Worm (Caenorhabditis elegans) whole organism, L4 larva: Measurements from ENCODE around the gene T23E7.2.

Experiments used
- F44E2.7 ChIP-seq: fragments of 200-800 bp; sonication (Bioruptor generic); IDR thresholded peaks from 2 replicates; pipeline ENCODE4 v2.1.2; 2022; ENCODE audit warnings: missing genetic modification characterization, missing compliant biosample characterization
- F49E8.2 ChIP-seq: sonication (generic microtip); optimal IDR thresholded peaks from 2 replicates; lab custom pipeline; 2016; ENCODE audit warnings: missing compliant biosample characterization, mild to moderate bottlenecking, missing genetic modification characterization, borderline replicate concordance
- R02D3.7 ChIP-seq: fragments of 150-350 bp; sonication (generic microtip); optimal IDR thresholded peaks from 3 replicates; lab custom pipeline; 2014; ENCODE audit warnings: missing biosample characterization, missing genetic modification characterization
- T26A8.4 ChIP-seq: fragments of 200-800 bp; sonication (Bioruptor generic); IDR thresholded peaks from 2 replicates; pipeline ENCODE4 v1.3.6; 2022; ENCODE audit warnings: missing genetic modification characterization, missing compliant biosample characterization
- Y48G9A.11 ChIP-seq: fragments of 200-800 bp; sonication (Bioruptor generic); IDR thresholded peaks from 2 replicates; pipeline ENCODE4 v1.3.6; 2022; ENCODE audit warnings: missing genetic modification reagents, missing genetic modification characterization, missing compliant biosample characterization
- ama-1 ChIP-seq: fragments of 150-350 bp; optimal IDR thresholded peaks from 2 replicates; lab custom pipeline; 2014; ENCODE audit warnings: inconsistent platforms, mixed read lengths
- arid-1 ChIP-seq: fragments of 200-800 bp; sonication (Bioruptor generic); conservative IDR thresholded peaks from 2 replicates; pipeline ENCODE4 v1.3.6; 2022; ENCODE audit warnings: missing genetic modification reagents, missing genetic modification characterization, missing compliant biosample characterization
- attf-4 ChIP-seq: sonication (generic microtip); optimal IDR thresholded peaks from 3 replicates; lab custom pipeline; 2017; ENCODE audit warnings: missing biosample characterization, missing genetic modification characterization
- ceh-32 ChIP-seq: sonication (generic microtip); optimal IDR thresholded peaks from 2 replicates; lab custom pipeline; 2016; ENCODE audit warnings: mild to moderate bottlenecking, missing genetic modification characterization, missing compliant biosample characterization; ENCODE audit not compliant: poor library complexity
- ceh-82 ChIP-seq: sonication (generic microtip); optimal IDR thresholded peaks from 2 replicates; lab custom pipeline; 2017; ENCODE audit warnings: missing biosample characterization, missing genetic modification characterization
- ctbp-1 ChIP-seq: fragments of 200-800 bp; sonication (Bioruptor generic); IDR thresholded peaks from 2 replicates; pipeline ENCODE4 v1.3.6; 2022; ENCODE audit warnings: missing genetic modification reagents, missing genetic modification characterization, missing compliant biosample characterization
- daf-19 ChIP-seq: fragments of 200-800 bp; sonication (Bioruptor generic); conservative IDR thresholded peaks from 2 replicates; pipeline ENCODE4 v1.3.6; 2022; ENCODE audit warnings: missing genetic modification characterization, missing compliant biosample characterization
- dmd-6 ChIP-seq: fragments of 200-800 bp; sonication (Bioruptor generic); IDR thresholded peaks from 2 replicates; pipeline ENCODE4 v1.3.6; 2022; ENCODE audit warnings: missing genetic modification reagents, missing genetic modification characterization, missing compliant biosample characterization
- duxl-1 ChIP-seq: sonication (generic microtip); optimal IDR thresholded peaks from 2 replicates; lab custom pipeline; 2016; ENCODE audit warnings: mild to moderate bottlenecking, missing genetic modification characterization, moderate library complexity, missing compliant biosample characterization; ENCODE audit not compliant: poor library complexity
- egl-27 ChIP-seq: sonication (generic microtip); optimal IDR thresholded peaks from 3 replicates; lab custom pipeline; 2017; ENCODE audit warnings: missing biosample characterization, missing genetic modification reagents, missing genetic modification characterization
- egl-43 ChIP-seq: fragments of 200-800 bp; sonication (Bioruptor generic); IDR thresholded peaks from 2 replicates; pipeline ENCODE4 v1.3.6; 2022; ENCODE audit warnings: missing genetic modification reagents, missing genetic modification characterization, missing compliant biosample characterization
- fos-1 ChIP-seq: fragments of 150-350 bp; optimal IDR thresholded peaks from 2 replicates; lab custom pipeline; 2014; ENCODE audit warnings: missing biosample characterization, missing genetic modification characterization
- hif-1 ChIP-seq, 2 experiments: sonication (generic microtip); optimal IDR thresholded peaks; 2 replicates each; lab custom pipeline; 2016 to 2017; ENCODE audit warnings: missing compliant biosample characterization in 2 of 2, missing genetic modification characterization in 2 of 2, missing genetic modification reagents in 2 of 2, missing genotype in 2 of 2, mild to moderate bottlenecking in 1 of 2
- hlh-11 ChIP-seq: fragments of 200-800 bp; sonication (Bioruptor generic); optimal IDR thresholded peaks from 2 replicates; lab custom pipeline; 2018; ENCODE audit warnings: mild to moderate bottlenecking, missing genetic modification characterization, missing compliant biosample characterization
- hlh-30 ChIP-seq: sonication (generic microtip); optimal IDR thresholded peaks from 2 replicates; lab custom pipeline; 2017; ENCODE audit warnings: antibody characterized with exemption, mild to moderate bottlenecking, missing genetic modification characterization, missing compliant biosample characterization; ENCODE audit not compliant: insufficient read depth
- lin-1 ChIP-seq: fragments of 200-800 bp; sonication (Bioruptor generic); IDR thresholded peaks from 2 replicates; pipeline ENCODE4 v1.3.6; 2022; ENCODE audit warnings: missing genetic modification reagents, missing genetic modification characterization, missing compliant biosample characterization
- lin-29 ChIP-seq: fragments of 200-800 bp; sonication (Bioruptor generic); IDR thresholded peaks from 2 replicates; pipeline ENCODE4 v1.3.6; 2022; ENCODE audit warnings: missing genetic modification reagents, missing genetic modification characterization, missing compliant biosample characterization
- lir-3 ChIP-seq: sonication (generic microtip); optimal IDR thresholded peaks from 2 replicates; lab custom pipeline; 2016; ENCODE audit warnings: mild to moderate bottlenecking, missing genetic modification characterization, missing compliant biosample characterization
- lsy-2 ChIP-seq, 2 experiments: fragments of 150-350 bp in 1 of 2; sonication (generic microtip) in 1 of 2; optimal IDR thresholded peaks; 2 replicates each; lab custom pipeline; 2014 to 2017; ENCODE audit warnings: missing biosample characterization in 2 of 2, missing genetic modification characterization in 2 of 2
- madf-5 ChIP-seq, 2 experiments: fragments of 200-800 bp; sonication (Bioruptor generic); IDR thresholded peaks; 2 replicates each; pipeline ENCODE4 v1.3.6; 2022; ENCODE audit warnings: missing compliant biosample characterization in 2 of 2, missing genetic modification characterization in 2 of 2
- mdl-1 ChIP-seq, 2 experiments: fragments of 150-350 bp in 1 of 2; sonication (generic microtip) in 1 of 2; optimal IDR thresholded peaks; 2 replicates each; lab custom pipeline; 2014 to 2017; ENCODE audit warnings: missing biosample characterization in 2 of 2, missing genetic modification characterization in 2 of 2
- mdt-29 ChIP-seq: fragments of 200-800 bp; sonication (Bioruptor generic); IDR thresholded peaks from 2 replicates; pipeline ENCODE4 v1.3.6; 2022; ENCODE audit warnings: missing genetic modification reagents, missing genetic modification characterization, missing compliant biosample characterization
- mxl-2 ChIP-seq: fragments of 200-800 bp; sonication (Bioruptor generic); conservative IDR thresholded peaks from 2 replicates; pipeline ENCODE4 v1.3.6; 2022; ENCODE audit warnings: missing genetic modification reagents, missing genetic modification characterization, missing compliant biosample characterization
- mxl-3 ChIP-seq: fragments of 200-800 bp; sonication (Bioruptor generic); optimal IDR thresholded peaks from 2 replicates; lab custom pipeline; 2018; ENCODE audit warnings: mild to moderate bottlenecking, missing genetic modification characterization, missing compliant biosample characterization
- nhr-102 ChIP-seq: sonication (generic microtip); optimal IDR thresholded peaks from 2 replicates; lab custom pipeline; 2016; ENCODE audit warnings: mild to moderate bottlenecking, missing genetic modification characterization, moderate library complexity, missing compliant biosample characterization
- nhr-11 ChIP-seq: fragments of 150-350 bp; optimal IDR thresholded peaks from 2 replicates; lab custom pipeline; 2014; ENCODE audit warnings: missing biosample characterization, missing genetic modification characterization
- nhr-237 ChIP-seq: sonication (generic microtip); optimal IDR thresholded peaks from 2 replicates; lab custom pipeline; 2017; ENCODE audit warnings: missing biosample characterization, missing genetic modification characterization
- nhr-25 ChIP-seq: sonication (generic microtip); optimal IDR thresholded peaks from 2 replicates; lab custom pipeline; 2017; ENCODE audit warnings: missing genetic modification characterization, mild to moderate bottlenecking, missing compliant biosample characterization, antibody characterized with exemption, moderate library complexity, borderline replicate concordance; ENCODE audit not compliant: insufficient read depth
- nhr-42 ChIP-seq: fragments of 200-800 bp; sonication (Bioruptor generic); IDR thresholded peaks from 2 replicates; pipeline ENCODE4 v1.3.6; 2022; ENCODE audit warnings: missing genetic modification characterization, missing compliant biosample characterization
- nhr-48 ChIP-seq: sonication (generic microtip); optimal IDR thresholded peaks from 2 replicates; lab custom pipeline; 2016; ENCODE audit warnings: mild to moderate bottlenecking, missing genetic modification characterization, missing compliant biosample characterization
- nhr-6 ChIP-seq: fragments of 150-350 bp; optimal IDR thresholded peaks from 2 replicates; lab custom pipeline; 2014; ENCODE audit warnings: missing biosample characterization, missing genetic modification characterization
- nhr-76 ChIP-seq: fragments of 150-350 bp; optimal IDR thresholded peaks from 2 replicates; lab custom pipeline; 2014; ENCODE audit warnings: missing biosample characterization, missing genetic modification characterization
- nhr-77 ChIP-seq: fragments of 150-350 bp; optimal IDR thresholded peaks from 2 replicates; lab custom pipeline; 2014; ENCODE audit warnings: missing biosample characterization, missing genetic modification characterization
- php-3 ChIP-seq: fragments of 200-800 bp; sonication (Bioruptor generic); IDR thresholded peaks from 2 replicates; pipeline ENCODE4 v1.3.6; 2022; ENCODE audit warnings: missing genetic modification reagents, missing genetic modification characterization, missing compliant biosample characterization
- rbr-2 ChIP-seq: sonication (generic microtip); optimal IDR thresholded peaks from 2 replicates; lab custom pipeline; 2016; ENCODE audit warnings: missing genotype, missing genetic modification characterization, missing compliant biosample characterization
- set-16 ChIP-seq: fragments of 200-800 bp; sonication (Bioruptor generic); IDR thresholded peaks from 2 replicates; pipeline ENCODE4 v1.3.6; 2022; ENCODE audit warnings: missing genetic modification reagents, missing genetic modification characterization, missing compliant biosample characterization
- snpc-4 ChIP-seq: fragments of 150-350 bp; optimal IDR thresholded peaks from 2 replicates; lab custom pipeline; 2014; ENCODE audit warnings: missing biosample characterization, missing genetic modification characterization
- tra-1 ChIP-seq: fragments of 200-800 bp; sonication (Bioruptor generic); IDR thresholded peaks from 2 replicates; pipeline ENCODE4 v1.3.6; 2022; ENCODE audit warnings: missing genetic modification reagents, missing genetic modification characterization, missing compliant biosample characterization
- unc-62 ChIP-seq, 3 experiments: fragments of 150-350 bp in 1 of 3; sonication (generic microtip); optimal IDR thresholded peaks in 2 of 3; peaks in 1 of 3; 1 replicate in 1 of 3; 2 replicates in 2 of 3; lab custom pipeline; 2014 to 2017; ENCODE audit warnings: missing biosample characterization in 3 of 3, missing genetic modification characterization in 3 of 3, missing genetic modification reagents in 3 of 3, missing genotype in 1 of 3
- zfp-2 ChIP-seq: sonication (generic microtip); optimal IDR thresholded peaks from 2 replicates; lab custom pipeline; 2016; ENCODE audit warnings: mild to moderate bottlenecking, missing genetic modification characterization, missing compliant biosample characterization
- ztf-11 ChIP-seq: fragments of 150-350 bp; optimal IDR thresholded peaks from 2 replicates; lab custom pipeline; 2014; ENCODE audit warnings: missing biosample characterization, missing genetic modification characterization

T23E7.2 gene

ce11 chrX:17640790-17641189 lies 30.0 kb upstream of the T23E7.2 start, which contains the start of gene H18N23.2 (continued):
- TF ChIP-seq nhr-6 (tag; lab: Kevin White, UChicago) = peak; percentile 8
- TF ChIP-seq nhr-48 (tag; lab: Kevin White, UChicago) = peak; percentile 94
- peak; percentile 87 for TF ChIP-seq hlh-11 (tag; lab: Kevin White, UChicago)
- TF ChIP-seq ztf-11 (tag; lab: Kevin White, UChicago) = no peak
- peak; percentile 51 for TF ChIP-seq nhr-25 (tag; lab: Kevin White, UChicago)
- TF ChIP-seq hlh-30 = peak; percentile 93
- TF ChIP-seq arid-1 (GFP tag; lab: Robert Waterston, UW) = no peak
- TF ChIP-seq rbr-2 (tag; lab: Kevin White, UChicago) = no peak
- no peak for TF ChIP-seq nhr-77 (tag; lab: Kevin White, UChicago)
- peak; percentile 82 for TF ChIP-seq tra-1 (GFP tag; lab: Robert Waterston, UW)
- peak; percentile 97 for TF ChIP-seq mxl-2 (GFP tag; lab: Robert Waterston, UW)
- TF ChIP-seq mxl-3 = peak; percentile 95
- TF ChIP-seq nhr-11 (tag; lab: Kevin White, UChicago) = peak; percentile 80
- 0 out of 2 replicates have a peak, but pooled peaks have one; percentile 23 for TF ChIP-seq lin-1 (GFP tag; lab: Robert Waterston, UW)
- no peak for TF ChIP-seq attf-4 (tag; lab: Kevin White, UChicago)
- TF ChIP-seq zfp-2 = no peak
- no peak for TF ChIP-seq madf-5 (GFP tag; IDR thresholded peaks at IDR 0.05; lab: Robert Waterston, UW)
- TF ChIP-seq unc-62 (GFP tag; optimal IDR thresholded peaks at IDR 0.05 in 1 of 2; lab: Kevin White, UChicago) = peak in 1 of 2 experiments; percentile 46
- no peak for TF ChIP-seq unc-62 (tag; optimal IDR thresholded peaks at IDR 0.05; lab: Kevin White, UChicago)
- no peak for TF ChIP-seq nhr-76 (tag; lab: Kevin White, UChicago)
- no peak for TF ChIP-seq nhr-237 (tag; lab: Kevin White, UChicago)
- TF ChIP-seq egl-43 (GFP tag; lab: Robert Waterston, UW) = no peak
- TF ChIP-seq fos-1 (tag; lab: Kevin White, UChicago) = no peak
- TF ChIP-seq daf-19 = no peak
- TF ChIP-seq hif-1 (tag; optimal IDR thresholded peaks at IDR 0.05; lab: Kevin White, UChicago) = peak in 1 of 2 experiments; percentile 63
- TF ChIP-seq T26A8.4 (GFP tag; lab: Robert Waterston, UW) = 0 out of 2 replicates have a peak, but pooled peaks have one; percentile 32
- TF ChIP-seq mdl-1 (tag; optimal IDR thresholded peaks at IDR 0.05; lab: Kevin White, UChicago) = peak; percentile 55 to 91
- TF ChIP-seq snpc-4 (tag; lab: Kevin White, UChicago) = no peak
- TF ChIP-seq ceh-82 = no peak
- no peak for TF ChIP-seq lin-29 (GFP tag; lab: Robert Waterston, UW)
- TF ChIP-seq R02D3.7 (tag; lab: Kevin White, UChicago) = no peak
- TF ChIP-seq F49E8.2 = no peak
- TF ChIP-seq mdt-29 = no peak
- TF ChIP-seq lir-3 (tag; lab: Kevin White, UChicago) = no peak
- TF ChIP-seq nhr-42 (GFP tag; lab: Robert Waterston, UW) = 0 out of 2 replicates have a peak, but pooled peaks have one; percentile 33
- no peak for TF ChIP-seq ceh-32
- TF ChIP-seq nhr-102 (tag; lab: Kevin White, UChicago) = peak; percentile 71
- TF ChIP-seq dmd-6 (GFP tag; lab: Robert Waterston, UW) = peak; percentile 86

- TF ChIP-seq nhr-25 (tag; lab: Kevin White, UChicago) (no peak), R02D3.7 (tag; lab: Kevin White, UChicago) (no peak), rbr-2 (tag; lab: Kevin White, UChicago) (no peak), php-3 (GFP tag; lab: Robert Waterston, UW) (no peak), lsy-2 (tag; optimal IDR thresholded peaks at IDR 0.05; lab: Kevin White, UChicago) (no peak), F44E2.7 (GFP tag; lab: Robert Waterston, UW) (no peak), set-16 (GFP tag; lab: Robert Waterston, UW) (no peak), ceh-32 (no peak), egl-27 (tag; lab: Kevin White, UChicago) (no peak), duxl-1 (tag; lab: Kevin White, UChicago) (no peak), Y48G9A.11 (GFP tag; lab: Robert Waterston, UW) (no peak), ctbp-1 (GFP tag; lab: Robert Waterston, UW) (no peak), ama-1 (lab: Kevin White, UChicago) (no peak), nhr-77 (tag; lab: Kevin White, UChicago) (no peak)
Measured at ce11 chrX:17642832-17643231, 28.0 kb upstream of the T23E7.2 start.
